Worm (Caenorhabditis elegans) whole organism, L3 larva: ENCODE data around the gene clec-55.

ENCODE experiments used
- ZK546.5 ChIP-seq: sonication (generic microtip); optimal IDR thresholded peaks from 2 replicates; lab custom pipeline; 2017; ENCODE audit warnings: missing biosample characterization, missing genetic modification characterization
- ama-1 ChIP-seq: fragments of 150-350 bp; optimal IDR thresholded peaks from 2 replicates; lab custom pipeline; 2018
- ceh-16 ChIP-seq: sonication (generic microtip); optimal IDR thresholded peaks from 2 replicates; lab custom pipeline; 2017; ENCODE audit warnings: missing biosample characterization, missing genetic modification characterization
- ceh-28 ChIP-seq: fragments of 150-350 bp; optimal IDR thresholded peaks from 2 replicates; lab custom pipeline; 2014; ENCODE audit warnings: missing biosample characterization, missing genetic modification reagents, missing genetic modification characterization
- ceh-9 ChIP-seq: sonication (generic microtip); optimal IDR thresholded peaks from 2 replicates; lab custom pipeline; 2018; ENCODE audit warnings: missing biosample characterization, missing genetic modification characterization
- fos-1 ChIP-seq: fragments of 150-350 bp; optimal IDR thresholded peaks from 2 replicates; lab custom pipeline; 2014; ENCODE audit warnings: missing biosample characterization, missing genetic modification characterization
- jun-1 ChIP-seq: fragments of 150-350 bp; optimal IDR thresholded peaks from 2 replicates; lab custom pipeline; 2014; ENCODE audit warnings: missing biosample characterization, missing genetic modification reagents, missing genetic modification characterization
- lin-39 ChIP-seq: fragments of 150-350 bp; optimal IDR thresholded peaks from 2 replicates; lab custom pipeline; 2018; ENCODE audit warnings: missing biosample characterization, missing genetic modification reagents, missing genetic modification characterization
- nhr-237 ChIP-seq: fragments of 150-350 bp; optimal IDR thresholded peaks from 2 replicates; lab custom pipeline; 2014; ENCODE audit warnings: missing biosample characterization, missing genetic modification characterization
- nhr-76 ChIP-seq: fragments of 150-350 bp; sonication (generic microtip); optimal IDR thresholded peaks from 5 replicates; lab custom pipeline; 2014; ENCODE audit warnings: missing biosample characterization, missing genetic modification characterization
- nhr-77 ChIP-seq: fragments of 150-350 bp; optimal IDR thresholded peaks from 2 replicates; lab custom pipeline; 2014; ENCODE audit warnings: missing biosample characterization, missing genetic modification characterization
- pha-4 ChIP-seq: fragments of 150-350 bp; optimal IDR thresholded peaks from 2 replicates; lab custom pipeline; 2014; ENCODE audit warnings: missing biosample characterization, missing genetic modification reagents, missing genetic modification characterization
- unc-39 ChIP-seq: sonication (generic microtip); optimal IDR thresholded peaks from 4 replicates; lab custom pipeline; 2017; ENCODE audit warnings: missing biosample characterization, missing genetic modification characterization

DNA sequence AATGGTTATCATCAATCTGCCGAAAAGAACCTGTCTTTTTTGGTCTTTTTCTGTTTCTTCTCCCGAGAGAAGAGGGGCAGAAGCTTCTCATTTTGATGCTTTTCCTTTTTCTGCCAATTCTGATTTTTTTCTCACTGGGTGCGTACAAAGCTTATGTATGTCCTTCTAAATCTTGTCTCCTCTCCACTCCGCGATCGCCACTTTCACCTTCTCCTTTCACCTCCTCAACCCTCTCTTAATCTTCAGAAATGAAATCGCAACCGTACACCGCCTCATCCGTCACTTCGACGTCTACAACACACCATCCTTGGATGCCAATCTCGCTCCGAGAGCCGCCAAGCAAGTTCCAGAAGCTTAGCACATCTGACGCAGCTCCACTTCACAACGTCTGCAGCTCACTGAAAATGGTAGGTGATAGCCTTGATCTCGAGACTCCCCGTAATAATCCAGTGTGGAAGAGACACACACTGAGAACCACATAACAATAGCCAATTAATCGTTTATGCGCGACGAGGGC is 29.0 kb downstream of the clec-55 start, which contains the start of gene R02D5.1:
- TF ChIP-seq nhr-77 (no peak), lin-39 (no peak), nhr-76 (no peak), pha-4 (tag; lab: Kevin White, UChicago) (no peak), jun-1 (tag; lab: Kevin White, UChicago) (no peak), unc-39 (tag; lab: Kevin White, UChicago) (no peak), ceh-9 (tag; lab: Kevin White, UChicago) (no peak), ceh-28 (no peak), ZK546.5 (tag; lab: Kevin White, UChicago) (no peak), nhr-237 (no peak), fos-1 (no peak), ceh-16 (tag; lab: Kevin White, UChicago) (no peak), ama-1 (lab: Kevin White, UChicago) (no peak)
